Worm (Caenorhabditis elegans) whole organism, early embryonic: ENCODE data around the gene srh-173.

Experiments
- B0310.2 ChIP-seq: sonication (generic microtip); optimal IDR thresholded peaks from 2 replicates; lab custom pipeline; 2016; ENCODE audit warnings: mild to moderate bottlenecking, missing genetic modification characterization, missing compliant biosample characterization
- aly-1 ChIP-seq: sonication (generic microtip); optimal IDR thresholded peaks from 2 replicates; lab custom pipeline; 2016; ENCODE audit warnings: missing genetic modification characterization, missing compliant biosample characterization
- ama-1 ChIP-seq: fragments of 150-350 bp; optimal IDR thresholded peaks from 2 replicates; lab custom pipeline; 2014
- ets-7 ChIP-seq: sonication (generic microtip); optimal IDR thresholded peaks from 2 replicates; lab custom pipeline; 2016; ENCODE audit warnings: missing genotype, missing genetic modification characterization, missing compliant biosample characterization
- flt-1 ChIP-seq: fragments of 200-800 bp; sonication (Bioruptor generic); IDR thresholded peaks from 2 replicates; pipeline ENCODE4 v1.3.6; 2022; ENCODE audit warnings: missing genetic modification characterization, missing compliant biosample characterization
- hmbx-1 ChIP-seq: sonication (generic microtip); optimal IDR thresholded peaks from 2 replicates; lab custom pipeline; 2016; ENCODE audit warnings: mild to moderate bottlenecking, missing genetic modification characterization, missing compliant biosample characterization
- hmg-4 ChIP-seq: fragments of 200-800 bp; sonication (Bioruptor generic); optimal IDR thresholded peaks from 2 replicates; lab custom pipeline; 2018; ENCODE audit warnings: mild to moderate bottlenecking, missing genetic modification characterization, missing compliant biosample characterization
- pes-1 ChIP-seq: fragments of 200-800 bp; sonication (Bioruptor generic); IDR thresholded peaks from 2 replicates; pipeline ENCODE4 v1.3.6; 2022; ENCODE audit warnings: missing genetic modification reagents, missing genetic modification characterization, missing compliant biosample characterization
- sea-1 ChIP-seq: fragments of 200-800 bp; sonication (Bioruptor generic); conservative IDR thresholded peaks from 2 replicates; pipeline ENCODE4 v1.3.6; 2022; ENCODE audit warnings: missing genetic modification characterization, missing compliant biosample characterization
- tbx-11 ChIP-seq: fragments of 200-800 bp; sonication (Bioruptor generic); IDR thresholded peaks from 2 replicates; pipeline ENCODE4 v1.3.6; 2022; ENCODE audit warnings: missing genetic modification characterization, missing compliant biosample characterization
- tbx-37 ChIP-seq: fragments of 200-800 bp; sonication (Bioruptor generic); conservative IDR thresholded peaks from 2 replicates; pipeline ENCODE4 v1.3.6; 2022; ENCODE audit warnings: missing genetic modification reagents, missing genetic modification characterization, missing compliant biosample characterization
- tra-4 ChIP-seq: sonication (generic microtip); optimal IDR thresholded peaks from 2 replicates; lab custom pipeline; 2017; ENCODE audit warnings: missing genetic modification characterization, missing compliant biosample characterization

- TF ChIP-seq ets-7 (tag; lab: Kevin White, UChicago) (no peak), ama-1 (lab: Kevin White, UChicago) (no peak), tra-4 (no peak), hmbx-1 (tag; lab: Kevin White, UChicago) (no peak), sea-1 (GFP tag; lab: Robert Waterston, UW) (no peak), B0310.2 (no peak), pes-1 (no peak), hmg-4 (GFP tag; lab: Kevin White, UChicago) (no peak), flt-1 (GFP tag; lab: Robert Waterston, UW) (no peak), tbx-11 (no peak), tbx-37 (GFP tag; lab: Robert Waterston, UW) (no peak), aly-1 (tag; lab: Kevin White, UChicago) (no peak)
Observed at ce11 chrV:20022996-20023456, 49.9 kb downstream of the srh-173 start, which contains the start of gene lgc-55.
